Worm (Caenorhabditis elegans) whole organism, late embryonic: ENCODE results near the gene mrpl-45.

Experiments used
- ahr-1 ChIP-seq: sonication (generic microtip); optimal IDR thresholded peaks from 2 replicates; lab custom pipeline; 2016; ENCODE audit warnings: missing genetic modification characterization, missing compliant biosample characterization
- ama-1 ChIP-seq: fragments of 150-350 bp; optimal IDR thresholded peaks from 2 replicates; lab custom pipeline; 2014
- ceh-2 ChIP-seq: sonication (generic microtip); optimal IDR thresholded peaks from 2 replicates; lab custom pipeline; 2016; ENCODE audit warnings: missing genotype, missing genetic modification characterization, missing compliant biosample characterization
- dve-1 ChIP-seq: sonication (generic microtip); optimal IDR thresholded peaks from 2 replicates; lab custom pipeline; 2017; ENCODE audit warnings: antibody characterized with exemption, mild to moderate bottlenecking, missing genetic modification characterization, missing compliant biosample characterization
- elt-4 ChIP-seq: sonication (generic microtip); optimal IDR thresholded peaks from 2 replicates; lab custom pipeline; 2016; ENCODE audit warnings: missing genetic modification characterization, missing compliant biosample characterization
- ets-4 ChIP-seq: sonication (generic microtip); optimal IDR thresholded peaks from 2 replicates; lab custom pipeline; 2016; ENCODE audit warnings: missing genetic modification characterization, missing compliant biosample characterization
- hlh-15 ChIP-seq: sonication (generic microtip); optimal IDR thresholded peaks from 2 replicates; lab custom pipeline; 2016; ENCODE audit warnings: missing genetic modification characterization, missing compliant biosample characterization
- hlh-30 ChIP-seq: sonication (generic microtip); optimal IDR thresholded peaks from 2 replicates; lab custom pipeline; 2017; ENCODE audit warnings: antibody characterized with exemption, missing genetic modification characterization, missing compliant biosample characterization; ENCODE audit not compliant: insufficient read depth
- sox-4 ChIP-seq: sonication (generic microtip); optimal IDR thresholded peaks from 2 replicates; lab custom pipeline; 2017; ENCODE audit warnings: mild to moderate bottlenecking, missing genetic modification characterization, inconsistent platforms, missing compliant biosample characterization

DNA sequence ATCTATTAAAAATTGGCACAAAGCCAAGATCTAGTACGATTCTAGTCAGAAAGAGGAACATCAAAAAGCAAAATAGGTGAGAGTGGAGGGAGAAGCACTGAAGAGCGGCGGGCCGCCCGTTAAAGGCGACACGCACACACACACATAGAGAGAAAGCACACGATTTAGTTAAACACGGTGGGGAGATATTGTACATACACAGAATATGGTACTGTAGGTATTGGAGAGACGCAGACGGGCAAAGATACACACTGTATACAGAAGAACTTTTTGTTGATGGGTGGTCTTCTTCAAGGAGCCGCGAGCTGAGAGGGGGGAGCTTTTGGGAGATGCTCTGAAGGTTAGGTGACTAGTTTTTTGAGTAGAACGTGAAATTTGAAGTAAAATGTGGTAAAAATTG lies 24.4 kb upstream of the mrpl-45 start:
- TF ChIP-seq dve-1 (tag; lab: Kevin White, UChicago): peak; percentile 44
- TF ChIP-seq hlh-15 (tag; lab: Kevin White, UChicago): no peak
- no peak for TF ChIP-seq ceh-2 (tag; lab: Kevin White, UChicago)
- no peak for TF ChIP-seq hlh-30 (tag; lab: Kevin White, UChicago)
- no peak for TF ChIP-seq ets-4 (tag; lab: Kevin White, UChicago)
- no peak for TF ChIP-seq ahr-1 (tag; lab: Kevin White, UChicago)
- TF ChIP-seq elt-4 (tag; lab: Kevin White, UChicago): no peak
- TF ChIP-seq ama-1 (lab: Kevin White, UChicago): no peak
- no peak for TF ChIP-seq sox-4
